Worm (Caenorhabditis elegans) whole organism, midembryonic: ENCODE measurements around the gene C27F2.9.

Source experiments
- T22C8.4 ChIP-seq: fragments of 200-800 bp; sonication (Bioruptor generic); IDR thresholded peaks from 2 replicates; pipeline ENCODE4 v1.3.6; 2022; ENCODE audit warnings: missing genetic modification characterization, missing compliant biosample characterization
- cog-1 ChIP-seq: sonication (generic microtip); optimal IDR thresholded peaks from 2 replicates; lab custom pipeline; 2016; ENCODE audit warnings: missing genetic modification characterization, missing compliant biosample characterization
- flt-1 ChIP-seq: fragments of 200-800 bp; sonication (Bioruptor generic); IDR thresholded peaks from 2 replicates; pipeline ENCODE4 v1.3.6; 2022; ENCODE audit warnings: missing genetic modification characterization, missing compliant biosample characterization
- klf-2 ChIP-seq: fragments of 200-800 bp; sonication (Bioruptor generic); conservative IDR thresholded peaks from 2 replicates; pipeline ENCODE4 v1.3.6; 2022; ENCODE audit warnings: missing genetic modification reagents, missing genetic modification characterization, missing compliant biosample characterization
- med-1 ChIP-seq: sonication (generic microtip); optimal IDR thresholded peaks from 2 replicates; lab custom pipeline; 2017; ENCODE audit warnings: missing genetic modification characterization, mild to moderate bottlenecking, missing compliant biosample characterization, antibody characterized with exemption, missing genetic modification reagents; ENCODE audit not compliant: insufficient read depth
- ref-1 ChIP-seq: fragments of 200-800 bp; sonication (Bioruptor generic); conservative IDR thresholded peaks from 2 replicates; pipeline ENCODE4 v1.3.6; 2022; ENCODE audit warnings: missing genetic modification reagents, missing genetic modification characterization, missing compliant biosample characterization
- tab-1 ChIP-seq: fragments of 200-800 bp; sonication (Bioruptor generic); IDR thresholded peaks from 2 replicates; pipeline ENCODE4 v1.3.6; 2022; ENCODE audit warnings: missing genetic modification characterization, missing compliant biosample characterization
- ztf-23 ChIP-seq: fragments of 200-800 bp; sonication (Bioruptor generic); IDR thresholded peaks from 2 replicates; pipeline ENCODE4 v1.3.6; 2022; ENCODE audit warnings: missing genetic modification reagents, missing genetic modification characterization, missing compliant biosample characterization
- ztf-29 ChIP-seq: fragments of 200-800 bp; sonication (Bioruptor generic); IDR thresholded peaks from 2 replicates; pipeline ENCODE4 v1.3.6; 2022; ENCODE audit warnings: missing genetic modification reagents, missing genetic modification characterization, missing compliant biosample characterization

- TF ChIP-seq flt-1 (GFP tag; lab: Robert Waterston, UW), result no peak
- no peak for TF ChIP-seq T22C8.4
- no peak for TF ChIP-seq med-1
- TF ChIP-seq ztf-29 (GFP tag; lab: Robert Waterston, UW), result no peak
- no peak for TF ChIP-seq klf-2 (GFP tag; lab: Robert Waterston, UW)
- no peak for TF ChIP-seq tab-1 (GFP tag; lab: Robert Waterston, UW)
- no peak for TF ChIP-seq ref-1
- no peak for TF ChIP-seq cog-1
- TF ChIP-seq ztf-23 (GFP tag; lab: Robert Waterston, UW), result no peak
These were observed 44.7 kb downstream of the C27F2.9 start, which contains the start of gene rpb-8 for ce11 chrIII:4917960-4918712.
